Worm (Caenorhabditis elegans): ENCODE results near the gene picd-1.

ce11 chrV:126610-127009 lies 22.0 kb downstream of the picd-1 start, which contains the start of gene W03F9.1:
- peak; percentile 62 for TF ChIP-seq mcd-1 (GFP tag; IDR thresholded peaks at IDR 0.05)
- no peak for TF ChIP-seq snpc-4 (GFP tag; optimal IDR thresholded peaks at IDR 0.05)
- TF ChIP-seq snpc-4 (tag; optimal IDR thresholded peaks at IDR 0.05) = peak in 2 of 4 experiments; percentile 42 to 58
- TF ChIP-seq lin-40 (tag; optimal IDR thresholded peaks at IDR 0.05) = peak; percentile 76
